Fruit fly (Drosophila melanogaster): Measurements from ENCODE around the gene Ssl1.

Gene Ssl1

dm6 chr3L:22909325-22909904 lies 30.5 kb downstream of the Ssl1 start (continued):
- TF ChIP-seq Sox102F (GFP tag; optimal IDR thresholded peaks at IDR 0.05) (no peak), CG12071 (GFP tag; optimal IDR thresholded peaks at IDR 0.05) (no peak), lola (GFP tag; optimal IDR thresholded peaks at IDR 0.05) (no peak), Hey (tag; optimal IDR thresholded peaks at IDR 0.05) (no peak), NC2α (GFP tag; optimal IDR thresholded peaks at IDR 0.05) (no peak), CG12769 (tag; optimal IDR thresholded peaks at IDR 0.05) (no peak), hbn (GFP tag; IDR thresholded peaks at IDR 0.05; ENCODE audit: partially characterized antibody) (no peak), Sry-δ (GFP tag; optimal IDR thresholded peaks at IDR 0.05) (no peak), ro (GFP tag; IDR thresholded peaks at IDR 0.05) (no peak), ap (GFP tag; IDR thresholded peaks at IDR 0.05) (no peak), row (GFP tag; IDR thresholded peaks at IDR 0.05) (no peak), bsh (GFP tag; optimal IDR thresholded peaks at IDR 0.05) (no peak), CG3281 (GFP tag; optimal IDR thresholded peaks at IDR 0.05) (no peak), CG17612 (GFP tag; IDR thresholded peaks at IDR 0.05) (no peak), tx (GFP tag; optimal IDR thresholded peaks at IDR 0.05) (no peak), CG2199 (GFP tag; IDR thresholded peaks at IDR 0.05) (peak; percentile 59; the same call in 1 of the 3 replicates), scrt (GFP tag; optimal IDR thresholded peaks at IDR 0.05) (peak; percentile 95), Med (GFP tag) (no peak), bab2 (GFP tag; optimal IDR thresholded peaks at IDR 0.05) (no peak), ken (GFP tag; IDR thresholded peaks at IDR 0.05) (no peak), ato (GFP tag; IDR thresholded peaks at IDR 0.05; ENCODE audit: partially characterized antibody) (no peak), usp (GFP tag; optimal IDR thresholded peaks at IDR 0.05) (no peak), CG12155 (GFP tag; optimal IDR thresholded peaks at IDR 0.05) (no peak), Awh (GFP tag; IDR thresholded peaks at IDR 0.05) (no peak), crol (GFP tag; IDR thresholded peaks at IDR 0.05) (peak; percentile 74), B-H1 (GFP tag; IDR thresholded peaks at IDR 0.05) (no peak), maf-S (GFP tag; optimal IDR thresholded peaks at IDR 0.05) (no peak), ham (GFP tag; IDR thresholded peaks at IDR 0.05) (no peak), caup (GFP tag; optimal IDR thresholded peaks at IDR 0.05; ENCODE audit: severe bottlenecking) (no peak), Fer1 (GFP tag; optimal IDR thresholded peaks at IDR 0.05) (no peak), CG5953 (GFP tag; IDR thresholded peaks at IDR 0.05) (no peak), CG15696 (tag; optimal IDR thresholded peaks at IDR 0.05) (no peak), sna (GFP tag; IDR thresholded peaks at IDR 0.05; ENCODE audit: partially characterized antibody) (0 out of 2 replicates have a peak, but pooled peaks have one; percentile 17), Nf-YB (GFP tag; optimal IDR thresholded peaks at IDR 0.05) (no peak), CG1792 (GFP tag; optimal IDR thresholded peaks at IDR 0.05) (no peak), CG11093 (GFP tag; IDR thresholded peaks at IDR 0.05) (no peak), vnd (GFP tag; IDR thresholded peaks at IDR 0.05; ENCODE audit: partially characterized antibody) (no peak), run (tag; optimal IDR thresholded peaks at IDR 0.05) (no peak), Blimp-1 (GFP tag; optimal IDR thresholded peaks at IDR 0.05) (no peak), nerfin-1 (tag; optimal IDR thresholded peaks at IDR 0.05) (peak; percentile 33), CG15011 (GFP tag; optimal IDR thresholded peaks at IDR 0.05) (no peak), Elba2 (GFP tag; optimal IDR thresholded peaks at IDR 0.05) (no peak), fd3F (GFP tag; optimal IDR thresholded peaks at IDR 0.05) (no peak), Xbp1 (GFP tag; optimal IDR thresholded peaks at IDR 0.05) (no peak), Max (GFP tag; optimal IDR thresholded peaks at IDR 0.05) (no peak), jumu (GFP tag; optimal IDR thresholded peaks at IDR 0.05) (no peak), Mes4 (GFP tag; optimal IDR thresholded peaks at IDR 0.05) (no peak), Stat92E (GFP tag; optimal IDR thresholded peaks at IDR 0.05) (no peak), CG11504 (tag; optimal IDR thresholded peaks at IDR 0.05) (no peak)
